Worm (Caenorhabditis elegans): Measurements from ENCODE around the gene pgp-3.

DNA sequence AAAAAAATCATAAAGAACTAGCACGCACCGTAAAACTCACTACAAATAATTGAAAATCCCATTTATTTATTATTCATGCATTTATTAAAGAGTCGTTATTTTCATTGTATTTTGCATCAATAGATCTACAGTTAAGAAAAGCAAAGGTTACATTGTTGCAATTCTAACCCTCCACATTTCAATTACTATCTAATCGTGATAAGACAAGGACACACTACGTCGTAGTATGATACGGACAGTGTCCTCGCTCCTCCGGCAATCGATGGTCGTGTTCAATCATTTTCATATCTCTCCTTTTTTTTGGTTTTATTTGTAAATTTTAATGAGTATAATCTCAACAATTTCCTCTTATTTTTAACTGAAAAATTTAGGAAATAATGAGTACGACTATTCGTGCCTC lies 41.0 kb downstream of the pgp-3 start, which contains the start of gene prx-12:
- TF ChIP-seq dao-5 (tag; optimal IDR thresholded peaks at IDR 0.05) (no peak), him-1 (tag; optimal IDR thresholded peaks at IDR 0.05) (no peak)
